Worm (Caenorhabditis elegans): ENCODE results near the gene Y43F8B.29.

ce11 chrV:19522551-19523137 lies 31.2 kb downstream of the Y43F8B.29 start:
- TF ChIP-seq ztf-29 (GFP tag; IDR thresholded peaks at IDR 0.05) (no peak), T22C8.4 (GFP tag; IDR thresholded peaks at IDR 0.05) (peak; percentile 25; the same call in 1 of the 2 replicates), ztf-23 (GFP tag; IDR thresholded peaks at IDR 0.05) (peak; percentile 63; the same call in 1 of the 2 replicates), tab-1 (GFP tag; IDR thresholded peaks at IDR 0.05) (0 out of 2 replicates have a peak, but pooled peaks have one; percentile 68), flt-1 (GFP tag; IDR thresholded peaks at IDR 0.05) (peak; percentile 85), med-1 (GFP tag; optimal IDR thresholded peaks at IDR 0.05; ENCODE audit: insufficient read depth) (no peak), ref-1 (GFP tag; conservative IDR thresholded peaks at IDR 0.05) (0 out of 2 replicates have a peak, but pooled peaks have one; percentile 47), klf-2 (GFP tag; conservative IDR thresholded peaks at IDR 0.05) (no peak)
